Worm (Caenorhabditis elegans) whole organism, L1 larva: ENCODE results near the gene ZK512.8.

ENCODE experiments used
- ceh-63 ChIP-seq: fragments of 200-800 bp; sonication (Bioruptor generic); optimal IDR thresholded peaks from 2 replicates; lab custom pipeline; 2018; ENCODE audit warnings: mild to moderate bottlenecking, missing genetic modification characterization, missing compliant biosample characterization
- ceh-8 ChIP-seq: fragments of 200-800 bp; sonication (Bioruptor generic); optimal IDR thresholded peaks from 2 replicates; lab custom pipeline; 2018; ENCODE audit warnings: mild to moderate bottlenecking, missing genetic modification characterization, moderate library complexity, missing compliant biosample characterization
- ces-1 ChIP-seq: fragments of 150-350 bp; optimal IDR thresholded peaks from 2 replicates; lab custom pipeline; 2014; ENCODE audit warnings: missing biosample characterization, missing genetic modification reagents, missing genetic modification characterization
- egl-13 ChIP-seq: sonication (generic microtip); optimal IDR thresholded peaks from 2 replicates; lab custom pipeline; 2016; ENCODE audit warnings: missing genotype, missing genetic modification reagents, missing genetic modification characterization, missing compliant biosample characterization
- ets-5 ChIP-seq: fragments of 200-800 bp; sonication (Bioruptor generic); IDR thresholded peaks from 2 replicates; pipeline ENCODE4 v1.3.6; 2022; ENCODE audit warnings: missing genetic modification characterization, missing compliant biosample characterization
- fkh-10 ChIP-seq: sonication (generic microtip); optimal IDR thresholded peaks from 2 replicates; lab custom pipeline; 2017; ENCODE audit warnings: missing biosample characterization, missing genetic modification reagents, missing genetic modification characterization
- fkh-4 ChIP-seq: sonication (generic microtip); optimal IDR thresholded peaks from 2 replicates; lab custom pipeline; 2016; ENCODE audit warnings: missing compliant biosample characterization, missing genetic modification characterization, borderline replicate concordance
- irx-1 ChIP-seq: sonication (generic microtip); optimal IDR thresholded peaks from 2 replicates; lab custom pipeline; 2016; ENCODE audit warnings: missing genetic modification characterization, missing compliant biosample characterization
- jun-1 ChIP-seq: fragments of 150-350 bp; optimal IDR thresholded peaks from 2 replicates; lab custom pipeline; 2014; ENCODE audit warnings: missing biosample characterization, missing genetic modification reagents, missing genetic modification characterization
- nhr-19 ChIP-seq: fragments of 200-800 bp; sonication (Bioruptor generic); conservative IDR thresholded peaks from 2 replicates; pipeline ENCODE4 v1.3.6; 2022; ENCODE audit warnings: missing genetic modification characterization, missing compliant biosample characterization
- nhr-85 ChIP-seq: sonication (generic microtip); peaks from one replicate; lab custom pipeline; 2016; ENCODE audit warnings: missing genetic modification characterization, inconsistent platforms, missing compliant biosample characterization
- pax-3 ChIP-seq: fragments of 200-800 bp; sonication (Bioruptor generic); optimal IDR thresholded peaks from 2 replicates; lab custom pipeline; 2018; ENCODE audit warnings: mild to moderate bottlenecking, missing genetic modification characterization, moderate library complexity, missing compliant biosample characterization
- rnt-1 ChIP-seq: sonication (generic microtip); optimal IDR thresholded peaks from 2 replicates; lab custom pipeline; 2016; ENCODE audit warnings: mild to moderate bottlenecking, missing genetic modification characterization, moderate library complexity, missing compliant biosample characterization
- unc-130 ChIP-seq: fragments of 150-350 bp; optimal IDR thresholded peaks from 2 replicates; lab custom pipeline; 2017; ENCODE audit warnings: missing biosample characterization, missing genetic modification characterization, inconsistent platforms
- ztf-4 ChIP-seq: fragments of 150-350 bp; optimal IDR thresholded peaks from 2 replicates; lab custom pipeline; 2014; ENCODE audit warnings: missing biosample characterization, missing genetic modification characterization

The ZK512.8 gene

ce11 chrIII:9191091-9191490 lies 45.2 kb downstream of the ZK512.8 start, which contains the start of gene cls-3 (continued):
- TF ChIP-seq nhr-19 (peak; percentile 53), ztf-4 (tag; lab: Kevin White, UChicago) (no peak), pax-3 (tag; lab: Kevin White, UChicago) (no peak), ceh-8 (GFP tag; lab: Kevin White, UChicago) (peak; percentile 52), egl-13 (peak; percentile 13), fkh-4 (tag; lab: Kevin White, UChicago) (peak; percentile 5), rnt-1 (peak; percentile 88), ets-5 (GFP tag; lab: Robert Waterston, UW) (no peak), ceh-63 (GFP tag; lab: Kevin White, UChicago) (no peak), irx-1 (tag; lab: Kevin White, UChicago) (peak; percentile 33), nhr-85 (peak; percentile 84), ces-1 (no peak), fkh-10 (GFP tag; lab: Kevin White, UChicago) (no peak), jun-1 (no peak), unc-130 (tag; lab: Kevin White, UChicago) (no peak)
